Fruit fly (Drosophila melanogaster): ENCODE measurements around the gene vls.

vls gene

dm6 chr2L:20078880-20079279 lies 13.4 kb upstream of the vls start (continued):
- TF ChIP-seq HmgD (GFP tag; optimal IDR thresholded peaks at IDR 0.05) (no peak), CG13123 (GFP tag; optimal IDR thresholded peaks at IDR 0.05) (no peak), lov (optimal IDR thresholded peaks at IDR 0.05) (no peak), lov (GFP tag; IDR thresholded peaks at IDR 0.05) (no peak), Doc2 (GFP tag; IDR thresholded peaks at IDR 0.05) (no peak), unpg (GFP tag; optimal IDR thresholded peaks at IDR 0.05) (no peak), fd96Cb (tag; optimal IDR thresholded peaks at IDR 0.05) (peak; percentile 9), CG11456 (GFP tag; IDR thresholded peaks at IDR 0.05) (0 out of 3 replicates have a peak, but pooled peaks have one; percentile 14), Fer1 (GFP tag; optimal IDR thresholded peaks at IDR 0.05) (peak; percentile 1), sim (GFP tag; IDR thresholded peaks at IDR 0.05) (no peak), CG9609 (GFP tag; optimal IDR thresholded peaks at IDR 0.05) (no peak), D19B (GFP tag; optimal IDR thresholded peaks at IDR 0.05) (no peak), CG16813 (GFP tag; IDR thresholded peaks at IDR 0.05; ENCODE audit: partially characterized antibody) (no peak), corto (GFP tag; optimal IDR thresholded peaks at IDR 0.05) (no peak), CG33557 (GFP tag; optimal IDR thresholded peaks at IDR 0.05) (no peak), abd-A (tag; optimal IDR thresholded peaks at IDR 0.05) (no peak), fd3F (GFP tag; optimal IDR thresholded peaks at IDR 0.05) (no peak), CG6813 (GFP tag; optimal IDR thresholded peaks at IDR 0.05) (no peak), CG34376 (GFP tag; optimal IDR thresholded peaks at IDR 0.05) (no peak), Poxn (GFP tag; IDR thresholded peaks at IDR 0.05) (no peak), yki (optimal IDR thresholded peaks at IDR 0.05) (no peak), Dll (GFP tag; IDR thresholded peaks at IDR 0.05; ENCODE audit: partially characterized antibody) (no peak), Atf6 (GFP tag; IDR thresholded peaks at IDR 0.05) (peak; percentile 41; the same call in 1 of the 2 replicates), stwl (tag; optimal IDR thresholded peaks at IDR 0.05) (no peak), dati (GFP tag; IDR thresholded peaks at IDR 0.05) (no peak), pnt (GFP tag; optimal IDR thresholded peaks at IDR 0.05) (no peak), eve (GFP tag; optimal IDR thresholded peaks at IDR 0.05) (no peak), chm (GFP tag; IDR thresholded peaks at IDR 0.05) (no peak), ab (GFP tag; optimal IDR thresholded peaks at IDR 0.05) (no peak), NFAT (GFP tag; IDR thresholded peaks at IDR 0.05) (no peak), CG13894 (tag; optimal IDR thresholded peaks at IDR 0.05) (no peak), HHEX (GFP tag; optimal IDR thresholded peaks at IDR 0.05) (no peak), Ada2b (GFP tag; IDR thresholded peaks at IDR 0.05) (no peak), CG12071 (GFP tag; optimal IDR thresholded peaks at IDR 0.05) (no peak), Spps (tag; optimal IDR thresholded peaks at IDR 0.05) (no peak), lilli (GFP tag; optimal IDR thresholded peaks at IDR 0.05) (peak; percentile 15), az2 (GFP tag; optimal IDR thresholded peaks at IDR 0.05) (no peak), CG12299 (tag; optimal IDR thresholded peaks at IDR 0.05) (no peak), Sin3A (optimal IDR thresholded peaks at IDR 0.05) (no peak), CG9817 (tag; optimal IDR thresholded peaks at IDR 0.05) (no peak), CG30431 (GFP tag; optimal IDR thresholded peaks at IDR 0.05) (no peak), Side (GFP tag; optimal IDR thresholded peaks at IDR 0.05) (no peak), btn (GFP tag; optimal IDR thresholded peaks at IDR 0.05) (no peak), klu (GFP tag; IDR thresholded peaks at IDR 0.05) (0 out of 2 replicates have a peak, but pooled peaks have one; percentile 28), org-1 (GFP tag; optimal IDR thresholded peaks at IDR 0.05) (no peak), CG4424 (GFP tag; optimal IDR thresholded peaks at IDR 0.05) (no peak), Deaf1 (tag; optimal IDR thresholded peaks at IDR 0.05) (no peak), CG17186 (GFP tag; optimal IDR thresholded peaks at IDR 0.05) (no peak), CG2129 (GFP tag; IDR thresholded peaks at IDR 0.05; ENCODE audit: partially characterized antibody) (no peak), E2f1 (GFP tag; IDR thresholded peaks at IDR 0.05) (peak; percentile 43; the same call in 1 of the 2 replicates), sug (tag; optimal IDR thresholded peaks at IDR 0.05) (peak; percentile 47), CTCF (GFP tag; optimal IDR thresholded peaks at IDR 0.05) (no peak), lola (GFP tag; optimal IDR thresholded peaks at IDR 0.05) (no peak)

Data from whole organism, embryonic.